Fruit fly (Drosophila melanogaster) whole organism, embryonic: ENCODE measurements around the gene Cyt-c-d.

Experiments
- Asciz ChIP-seq: fragments of 200-800 bp; sonication (Bioruptor generic); optimal IDR thresholded peaks from 2 replicates; lab custom pipeline; 2017; ENCODE audit warnings: missing biosample characterization, mild to moderate bottlenecking, missing genetic modification characterization, missing genetic modification reagents
- B-H1 ChIP-seq: fragments of 200-800 bp; sonication (Bioruptor generic); IDR thresholded peaks from 3 replicates; pipeline ENCODE4 v1.3.6; 2022; ENCODE audit warnings: missing biosample characterization, missing genetic modification characterization
- Bgb ChIP-seq: fragments of 200-800 bp; sonication (Bioruptor generic); IDR thresholded peaks from 2 replicates; pipeline ENCODE4 v1.3.6; 2022; ENCODE audit warnings: missing biosample characterization, missing genetic modification characterization; ENCODE audit not compliant: partially characterized antibody
- BtbVII ChIP-seq: fragments of 200-800 bp; sonication (Bioruptor generic); optimal IDR thresholded peaks from 3 replicates; lab custom pipeline; 2017; ENCODE audit warnings: missing biosample characterization, mild to moderate bottlenecking, missing genetic modification characterization
- CG10274 ChIP-seq: fragments of 200-800 bp; sonication (Bioruptor generic); optimal IDR thresholded peaks from 3 replicates; lab custom pipeline; 2017; ENCODE audit warnings: missing biosample characterization, mild to moderate bottlenecking, missing genetic modification characterization
- CG10979 ChIP-seq: fragments of 200-800 bp; sonication (Bioruptor generic); optimal IDR thresholded peaks from 2 replicates; lab custom pipeline; 2018; ENCODE audit warnings: missing biosample characterization, mild to moderate bottlenecking, missing genetic modification characterization, moderate library complexity
- CG11085 ChIP-seq: fragments of 200-800 bp; sonication (Bioruptor generic); IDR thresholded peaks from 2 replicates; pipeline ENCODE4 v1.3.6; 2022; ENCODE audit warnings: missing biosample characterization, missing genetic modification characterization
- CG12155 ChIP-seq: fragments of 200-800 bp; sonication (Bioruptor generic); optimal IDR thresholded peaks from 3 replicates; lab custom pipeline; 2016; ENCODE audit warnings: missing biosample characterization, missing genetic modification characterization
- CG12391 ChIP-seq: fragments of 200-800 bp; sonication (Bioruptor generic); optimal IDR thresholded peaks from 3 replicates; lab custom pipeline; 2018; ENCODE audit warnings: missing biosample characterization, mild to moderate bottlenecking, missing genetic modification characterization, moderate library complexity
- CG12659 ChIP-seq: fragments of 200-800 bp; sonication (Bioruptor generic); optimal IDR thresholded peaks from 3 replicates; lab custom pipeline; 2017; ENCODE audit warnings: mild to moderate bottlenecking, missing biosample characterization, missing genetic modification reagents, missing genetic modification characterization
- CG14860 ChIP-seq: fragments of 200-800 bp; sonication (Bioruptor generic); IDR thresholded peaks from 3 replicates; pipeline ENCODE4 v1.3.6; 2022; ENCODE audit warnings: missing biosample characterization, missing genetic modification characterization; ENCODE audit not compliant: partially characterized antibody
- CG15269 ChIP-seq: fragments of 200-800 bp; sonication (Bioruptor generic); optimal IDR thresholded peaks from 2 replicates; lab custom pipeline; 2018; ENCODE audit warnings: missing biosample characterization, mild to moderate bottlenecking, missing genetic modification characterization, moderate library complexity
- CG17612 ChIP-seq: fragments of 200-800 bp; sonication (Bioruptor generic); IDR thresholded peaks from 2 replicates; pipeline ENCODE4 v1.3.6; 2022; ENCODE audit warnings: missing biosample characterization, missing genetic modification characterization
- CG17829 ChIP-seq: fragments of 200-800 bp; optimal IDR thresholded peaks from 2 replicates; lab custom pipeline; 2019; ENCODE audit warnings: missing biosample characterization, mild to moderate bottlenecking, missing genetic modification characterization, moderate library complexity
- CG1832 ChIP-seq: fragments of 200-800 bp; sonication (Bioruptor generic); optimal IDR thresholded peaks from 2 replicates; lab custom pipeline; 2017; ENCODE audit warnings: missing biosample characterization, mild to moderate bottlenecking, missing genetic modification characterization, inconsistent platforms
- CG18619 ChIP-seq: fragments of 200-800 bp; sonication (Bioruptor generic); optimal IDR thresholded peaks from 3 replicates; lab custom pipeline; 2017; ENCODE audit warnings: missing biosample characterization, mild to moderate bottlenecking, missing genetic modification characterization
- CG2712 ChIP-seq: fragments of 200-800 bp; optimal IDR thresholded peaks from 3 replicates; lab custom pipeline; 2019; ENCODE audit warnings: missing biosample characterization, mild to moderate bottlenecking, missing genetic modification characterization, moderate library complexity
- CG31441 ChIP-seq: fragments of 200-800 bp; sonication (Bioruptor generic); IDR thresholded peaks from 2 replicates; pipeline ENCODE4 v1.3.6; 2022; ENCODE audit warnings: missing biosample characterization, missing genetic modification characterization
- CG4854 ChIP-seq: fragments of 200-800 bp; sonication (Bioruptor generic); optimal IDR thresholded peaks from 2 replicates; lab custom pipeline; 2016; ENCODE audit warnings: missing biosample characterization, missing genetic modification characterization, inconsistent platforms
- CG7271 ChIP-seq: fragments of 200-800 bp; sonication (Bioruptor generic); optimal IDR thresholded peaks from 2 replicates; lab custom pipeline; 2018; ENCODE audit warnings: missing biosample characterization, mild to moderate bottlenecking, missing genetic modification characterization, moderate library complexity
- CG7357 ChIP-seq: fragments of 200-800 bp; sonication (Bioruptor generic); IDR thresholded peaks from 3 replicates; pipeline ENCODE4 v1.3.6; 2022; ENCODE audit warnings: missing biosample characterization, missing genetic modification characterization
- CG7786 ChIP-seq: fragments of 200-800 bp; sonication (Bioruptor generic); optimal IDR thresholded peaks from 2 replicates; lab custom pipeline; 2016; ENCODE audit warnings: missing biosample characterization, missing genetic modification characterization
- CG7839 ChIP-seq: fragments of 200-800 bp; sonication (Bioruptor generic); optimal IDR thresholded peaks from 3 replicates; lab custom pipeline; 2018; ENCODE audit warnings: missing biosample characterization, mild to moderate bottlenecking, missing genetic modification characterization, moderate library complexity
- CG8281 ChIP-seq: fragments of 200-800 bp; sonication (Bioruptor generic); optimal IDR thresholded peaks from 2 replicates; lab custom pipeline; 2018; ENCODE audit warnings: missing biosample characterization, mild to moderate bottlenecking, missing genetic modification characterization, moderate library complexity
- CG8290 ChIP-seq, 3 experiments: fragments of 200-800 bp; sonication (Bioruptor generic); optimal IDR thresholded peaks; 2 replicates each; lab custom pipeline; 2016 to 2019; ENCODE audit warnings: missing biosample characterization in 3 of 3, missing genetic modification characterization in 3 of 3, mild to moderate bottlenecking in 2 of 3, moderate library complexity in 1 of 3
- CG8765 ChIP-seq: fragments of 200-800 bp; sonication (Bioruptor generic); IDR thresholded peaks from 2 replicates; pipeline ENCODE4 v1.3.6; 2022; ENCODE audit warnings: missing biosample characterization, missing genetic modification characterization
- CG9609 ChIP-seq: fragments of 200-800 bp; sonication (Bioruptor generic); optimal IDR thresholded peaks from 3 replicates; lab custom pipeline; 2016; ENCODE audit warnings: missing biosample characterization, missing genetic modification characterization
- NFAT ChIP-seq: fragments of 200-800 bp; sonication (Bioruptor generic); IDR thresholded peaks from 2 replicates; pipeline ENCODE4 v1.3.6; 2022; ENCODE audit warnings: missing biosample characterization, missing genetic modification characterization
- Nf-YB ChIP-seq: fragments of 200-800 bp; sonication (Bioruptor generic); optimal IDR thresholded peaks from 3 replicates; lab custom pipeline; 2019; ENCODE audit warnings: missing biosample characterization, mild to moderate bottlenecking, missing genetic modification characterization, moderate library complexity
- Poxn ChIP-seq: fragments of 200-800 bp; sonication (Bioruptor generic); IDR thresholded peaks from 2 replicates; pipeline ENCODE4 v1.3.6; 2022; ENCODE audit warnings: missing biosample characterization, missing genetic modification characterization
- Sox100B ChIP-seq: fragments of 200-800 bp; sonication (Bioruptor generic); optimal IDR thresholded peaks from 3 replicates; lab custom pipeline; 2018; ENCODE audit warnings: missing biosample characterization, mild to moderate bottlenecking, missing genetic modification characterization
- al ChIP-seq: fragments of 200-800 bp; sonication (Bioruptor generic); IDR thresholded peaks from 2 replicates; pipeline ENCODE4 v1.3.6; 2022; ENCODE audit warnings: missing biosample characterization, missing genetic modification characterization
- ara ChIP-seq: fragments of 200-800 bp; sonication (Bioruptor generic); IDR thresholded peaks from 2 replicates; pipeline ENCODE4 v1.3.6; 2022; ENCODE audit warnings: missing biosample characterization, missing genetic modification characterization
- bbx ChIP-seq: fragments of 200-800 bp; sonication (Bioruptor generic); IDR thresholded peaks from 2 replicates; pipeline ENCODE4 v1.3.6; 2022; ENCODE audit warnings: missing biosample characterization, missing genetic modification characterization; ENCODE audit not compliant: partially characterized antibody
- btn ChIP-seq: fragments of 200-800 bp; sonication (Bioruptor generic); optimal IDR thresholded peaks from 2 replicates; lab custom pipeline; 2016; ENCODE audit warnings: missing biosample characterization, missing genetic modification characterization
- chn ChIP-seq: fragments of 200-800 bp; sonication (Bioruptor generic); optimal IDR thresholded peaks from 2 replicates; lab custom pipeline; 2016; ENCODE audit warnings: missing biosample characterization, missing genetic modification characterization
- en ChIP-seq: fragments of 200-800 bp; sonication (Bioruptor generic); optimal IDR thresholded peaks from 2 replicates; lab custom pipeline; 2016; ENCODE audit warnings: missing biosample characterization, missing genetic modification characterization
- gce ChIP-seq: fragments of 200-800 bp; sonication (Bioruptor generic); IDR thresholded peaks from 3 replicates; pipeline ENCODE4 v1.3.6; 2022; ENCODE audit warnings: missing biosample characterization, missing genetic modification characterization
- gt ChIP-seq: fragments of 200-800 bp; sonication (Bioruptor generic); IDR thresholded peaks from 2 replicates; pipeline ENCODE4 v1.3.6; 2022; ENCODE audit warnings: missing biosample characterization, missing genetic modification characterization
- lov ChIP-seq, 2 experiments: fragments of 200-800 bp in 1 of 2; fragments of >200 bp in 1 of 2; sonication (Bioruptor generic) in 1 of 2; IDR thresholded peaks in 1 of 2; optimal IDR thresholded peaks in 1 of 2; 2 replicates in 1 of 2; 3 replicates in 1 of 2; pipeline versions ENCODE4 v1.3.6 to Lab custom; 2017 to 2022; ENCODE audit warnings: missing biosample characterization in 1 of 2, missing genetic modification characterization in 1 of 2
- mirr ChIP-seq: fragments of 200-800 bp; sonication (Bioruptor generic); optimal IDR thresholded peaks from 3 replicates; lab custom pipeline; 2018; ENCODE audit warnings: missing biosample characterization, mild to moderate bottlenecking, missing genetic modification characterization
- nerfin-1 ChIP-seq: fragments of 200-800 bp; sonication (Bioruptor generic); optimal IDR thresholded peaks from 3 replicates; lab custom pipeline; 2019; ENCODE audit warnings: missing biosample characterization, mild to moderate bottlenecking, missing genetic modification characterization, moderate library complexity
- pnt ChIP-seq: fragments of 200-800 bp; sonication (Bioruptor generic); optimal IDR thresholded peaks from 3 replicates; lab custom pipeline; 2016; ENCODE audit warnings: missing biosample characterization, missing genetic modification characterization
- rib ChIP-seq: fragments of 200-800 bp; sonication (Bioruptor generic); IDR thresholded peaks from 2 replicates; pipeline ENCODE4 v1.3.6; 2022; ENCODE audit warnings: missing biosample characterization, missing genetic modification characterization
- tll ChIP-seq, 2 experiments: fragments of 200-800 bp in 1 of 2; fragments of >200 bp in 1 of 2; sonication (Bioruptor generic) in 1 of 2; optimal IDR thresholded peaks; 2 replicates each; lab custom pipeline; 2017 to 2019; ENCODE audit warnings: missing biosample characterization in 2 of 2, missing genetic modification characterization in 2 of 2, mild to moderate bottlenecking in 1 of 2, moderate library complexity in 1 of 2
- tx ChIP-seq: fragments of 200-800 bp; sonication (Bioruptor generic); optimal IDR thresholded peaks from 2 replicates; lab custom pipeline; 2016; ENCODE audit warnings: missing biosample characterization, missing genetic modification characterization
- unpg ChIP-seq: fragments of 200-800 bp; sonication (Bioruptor generic); optimal IDR thresholded peaks from 3 replicates; lab custom pipeline; 2018; ENCODE audit warnings: missing biosample characterization, mild to moderate bottlenecking, missing genetic modification characterization, moderate library complexity

Gene Cyt-c-d

DNA sequence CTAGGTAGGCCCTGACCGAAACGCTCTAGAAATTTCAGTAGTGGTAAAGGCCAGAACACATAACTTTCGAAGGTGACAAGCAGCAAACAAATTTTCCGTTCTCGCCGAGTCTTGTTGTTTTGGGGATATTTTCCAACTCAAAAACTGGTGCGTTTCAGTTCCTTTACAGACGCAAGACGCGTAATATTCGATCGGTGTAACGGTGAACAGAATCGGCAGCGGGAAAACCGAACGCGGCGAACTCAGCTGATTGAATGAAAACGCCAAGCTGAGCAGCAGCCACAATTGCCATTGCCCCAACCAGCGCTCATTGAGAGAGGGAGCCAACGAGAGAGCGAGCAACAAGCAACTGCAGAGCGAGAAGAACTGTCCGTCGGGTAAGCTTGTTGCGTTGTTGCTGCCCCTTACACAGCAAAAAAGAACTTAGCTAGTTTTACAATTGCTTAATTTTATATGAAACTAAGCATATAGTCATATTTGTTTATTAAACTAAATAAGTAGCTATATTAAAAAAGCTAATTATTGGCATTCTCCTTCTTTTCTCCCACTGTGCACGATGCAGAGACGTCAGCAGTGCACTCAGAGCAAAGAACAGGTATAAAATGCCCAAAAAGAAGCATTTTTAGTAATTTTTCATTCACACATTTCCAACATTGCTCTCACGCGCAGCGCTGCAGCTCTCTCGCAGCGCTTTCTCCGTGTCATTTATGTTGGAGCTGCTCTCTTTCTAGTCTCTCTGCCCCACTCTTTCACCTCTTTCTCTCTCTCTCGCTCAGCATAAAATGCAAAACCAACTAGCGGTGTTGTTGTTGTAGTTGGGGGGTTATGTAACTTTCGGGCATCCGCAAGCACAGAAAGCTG is at the start of gene Cyt-c-d, which contains the start of gene CG31808 (continued):
- TF ChIP-seq al (GFP tag; lab: Robert Waterston, UW) (peak; percentile 85), CG12155 (GFP tag; lab: Kevin White, UChicago) (peak; percentile 93), en (peak; percentile 85), gt (GFP tag; lab: Robert Waterston, UW) (peak; percentile 95), tx (GFP tag; lab: Kevin White, UChicago) (peak; percentile 90), mirr (peak; percentile 69), CG2712 (tag; lab: Kevin White, UChicago) (peak; percentile 98), bbx (GFP tag; lab: Robert Waterston, UW) (peak; percentile 63), CG31441 (GFP tag; lab: Robert Waterston, UW) (peak; percentile 95), CG1832 (GFP tag; lab: Kevin White, UChicago) (peak; percentile 53), pnt (GFP tag; lab: Kevin White, UChicago) (peak; percentile 92), Poxn (GFP tag; lab: Robert Waterston, UW) (peak; percentile 74), Nf-YB (GFP tag; lab: Kevin White, UChicago) (peak; percentile 86), btn (peak; percentile 82), rib (peak; percentile 89), nerfin-1 (peak; percentile 94), CG12391 (tag; lab: Kevin White, UChicago) (peak; percentile 99), CG12659 (GFP tag; lab: Kevin White, UChicago) (peak; percentile 97), NFAT (GFP tag; lab: Robert Waterston, UW) (peak; percentile 85), CG10979 (tag; lab: Kevin White, UChicago) (peak; percentile 98), chn (GFP tag; lab: Kevin White, UChicago) (peak; percentile 96), B-H1 (GFP tag; lab: Robert Waterston, UW) (peak; percentile 95), CG7357 (peak; percentile 91), CG17829 (tag; lab: Kevin White, UChicago) (peak; percentile 98), CG9609 (GFP tag; lab: Kevin White, UChicago) (peak; percentile 88), CG4854 (GFP tag; lab: Kevin White, UChicago) (peak; percentile 92), CG8281 (peak; percentile 87), gce (peak; percentile 97), tll (GFP tag; optimal IDR thresholded peaks at IDR 0.05; lab: Kevin White, UChicago) (peak in 1 of 2 experiments; percentile 11), CG17612 (GFP tag; lab: Robert Waterston, UW) (peak; percentile 85), CG11085 (GFP tag; lab: Robert Waterston, UW) (peak; percentile 85), CG7271 (tag; lab: Kevin White, UChicago) (peak; percentile 78), BtbVII (peak; percentile 95), unpg (GFP tag; lab: Kevin White, UChicago) (peak; percentile 98), CG10274 (GFP tag; lab: Kevin White, UChicago) (peak; percentile 81), CG7839 (peak; percentile 97), CG7786 (GFP tag; lab: Kevin White, UChicago) (peak; percentile 89), CG8290 (GFP tag; optimal IDR thresholded peaks at IDR 0.05; lab: Kevin White, UChicago) (peak; percentile 88), CG8290 (tag; optimal IDR thresholded peaks at IDR 0.05; lab: Kevin White, UChicago) (peak; percentile 84 to 93), ara (GFP tag; lab: Robert Waterston, UW) (peak; percentile 98), CG18619 (GFP tag; lab: Kevin White, UChicago) (peak; percentile 97), CG14860 (GFP tag; lab: Robert Waterston, UW) (0 out of 3 replicates have a peak, but pooled peaks have one; percentile 12), Asciz (GFP tag; lab: Kevin White, UChicago) (peak; percentile 98), Bgb (GFP tag; lab: Robert Waterston, UW) (peak; percentile 58), CG15269 (peak; percentile 98), CG8765 (peak; percentile 83), Sox100B (GFP tag; lab: Kevin White, UChicago) (peak; percentile 96), lov (optimal IDR thresholded peaks at IDR 0.05; lab: Kevin White, UChicago) (no peak), lov (GFP tag; IDR thresholded peaks at IDR 0.05; lab: Robert Waterston, UW) (peak; percentile 96)
